Fruit fly (Drosophila melanogaster) Kc167 (cell line): Measurements from ENCODE around the gene CG43248.

ENCODE experiments used
- Myc ChIP-seq: fragments of >200 bp; optimal IDR thresholded peaks from 2 replicates; lab custom pipeline; 2017; ENCODE audit warnings: missing external identifiers
- Sin3A ChIP-seq: fragments of >200 bp; optimal IDR thresholded peaks from 2 replicates; lab custom pipeline; 2018; ENCODE audit warnings: missing external identifiers
- h ChIP-seq: fragments of >200 bp; optimal IDR thresholded peaks from 3 replicates; lab custom pipeline; 2018; ENCODE audit warnings: missing external identifiers
- insv ChIP-seq: fragments of >200 bp; optimal IDR thresholded peaks from 3 replicates; lab custom pipeline; 2018; ENCODE audit warnings: missing external identifiers
- psq ChIP-seq: fragments of >200 bp; optimal IDR thresholded peaks from 2 replicates; lab custom pipeline; 2017; ENCODE audit warnings: missing external identifiers
- ttk ChIP-seq: sonication (Bioruptor generic); optimal IDR thresholded peaks from 2 replicates; lab custom pipeline; 2017; ENCODE audit warnings: missing external identifiers

dm6 chr3L:15520320-15520719, 11.0 kb downstream of the CG43248 start, which contains the start of gene yellow-k:
- TF ChIP-seq h (no peak), insv (no peak), psq (no peak), Myc (no peak), ttk (lab: Kevin White, UChicago) (no peak), Sin3A (lab: Kevin White, UChicago) (no peak)
